Worm (Caenorhabditis elegans) whole organism, young adult: ENCODE measurements around the gene ptr-6.

Source experiments
- fkh-3 ChIP-seq: sonication (generic microtip); optimal IDR thresholded peaks from 2 replicates; lab custom pipeline; 2016; ENCODE audit warnings: mild to moderate bottlenecking, missing genetic modification characterization, missing compliant biosample characterization
- hlh-12 ChIP-seq: sonication (generic microtip); optimal IDR thresholded peaks from 2 replicates; lab custom pipeline; 2016; ENCODE audit warnings: missing genetic modification characterization, missing compliant biosample characterization
- let-526 ChIP-seq: fragments of 200-800 bp; sonication (Bioruptor generic); IDR thresholded peaks from 2 replicates; pipeline ENCODE4 v1.3.6; 2022; ENCODE audit warnings: missing genetic modification reagents, missing genetic modification characterization, missing compliant biosample characterization
- lin-26 ChIP-seq: fragments of 200-800 bp; sonication (Bioruptor generic); IDR thresholded peaks from 2 replicates; pipeline ENCODE4 v1.3.6; 2022; ENCODE audit warnings: missing genetic modification reagents, missing genetic modification characterization, missing compliant biosample characterization
- lin-35 ChIP-seq, 3 experiments: fragments of 150-350 bp in 2 of 3; sonication (generic microtip) in 1 of 3; optimal IDR thresholded peaks; 2 replicates each; lab custom pipeline; 2014 to 2018; ENCODE audit warnings: missing biosample characterization in 3 of 3, missing genetic modification characterization in 3 of 3, missing genetic modification reagents in 3 of 3
- rec-8 ChIP-seq, 2 experiments: sonication (generic microtip); optimal IDR thresholded peaks; 2 replicates each; lab custom pipeline; 2016; ENCODE audit warnings: mild to moderate bottlenecking in 2 of 2, missing genetic modification characterization in 2 of 2, missing genetic modification reagents in 2 of 2, missing genotype in 2 of 2, missing biosample characterization in 1 of 2, missing compliant biosample characterization in 1 of 2, moderate library complexity in 1 of 2
- snpc-3.4 ChIP-seq: sonication (generic microtip); optimal IDR thresholded peaks from 2 replicates; lab custom pipeline; 2017; ENCODE audit warnings: missing genetic modification characterization, mild to moderate bottlenecking, missing compliant biosample characterization, antibody characterized with exemption, moderate library complexity, missing genotype, missing genetic modification reagents
- unc-62 ChIP-seq: fragments of 150-350 bp; optimal IDR thresholded peaks from 2 replicates; lab custom pipeline; 2014; ENCODE audit warnings: missing biosample characterization, missing genetic modification reagents, missing genetic modification characterization
- ztf-6 ChIP-seq: fragments of 200-800 bp; sonication (Bioruptor generic); IDR thresholded peaks from 2 replicates; pipeline ENCODE4 v1.3.6; 2022; ENCODE audit warnings: missing genetic modification reagents, missing genetic modification characterization, missing compliant biosample characterization

ce11 chrII:5264650-5265049 lies 18.0 kb upstream of the ptr-6 start:
- TF ChIP-seq fkh-3 (tag; lab: Kevin White, UChicago) (no peak), unc-62 (no peak), lin-26 (no peak), ztf-6 (no peak), hlh-12 (tag; lab: Kevin White, UChicago) (no peak), let-526 (GFP tag; lab: Robert Waterston, UW) (no peak), lin-35 (GFP tag; optimal IDR thresholded peaks at IDR 0.05; lab: Kevin White, UChicago) (no peak), rec-8 (tag; optimal IDR thresholded peaks at IDR 0.05; lab: Kevin White, UChicago) (no peak), snpc-3.4 (tag; lab: Kevin White, UChicago) (no peak)
